Worm (Caenorhabditis elegans) whole organism, L4 larva: Measurements from ENCODE around the gene klp-13.

ENCODE experiments used
- F26F4.8 ChIP-seq: fragments of 200-800 bp; sonication (Bioruptor generic); conservative IDR thresholded peaks from 2 replicates; pipeline ENCODE4 v1.3.6; 2022; ENCODE audit warnings: missing genetic modification characterization, missing compliant biosample characterization
- F37D6.2 ChIP-seq: sonication (generic microtip); optimal IDR thresholded peaks from 2 replicates; lab custom pipeline; 2016; ENCODE audit warnings: mild to moderate bottlenecking, missing genetic modification characterization, missing compliant biosample characterization
- F44E2.7 ChIP-seq: fragments of 200-800 bp; sonication (Bioruptor generic); IDR thresholded peaks from 2 replicates; pipeline ENCODE4 v2.1.2; 2022; ENCODE audit warnings: missing genetic modification characterization, missing compliant biosample characterization
- Y105C5A.15 ChIP-seq: fragments of 200-800 bp; sonication (Bioruptor generic); IDR thresholded peaks from 2 replicates; pipeline ENCODE4 v1.3.6; 2022; ENCODE audit warnings: missing genetic modification characterization, missing compliant biosample characterization
- ZK546.5 ChIP-seq, 2 experiments: sonication (generic microtip); optimal IDR thresholded peaks; 2 replicates each; lab custom pipeline; 2017; ENCODE audit warnings: missing biosample characterization in 2 of 2, missing genetic modification characterization in 2 of 2
- aha-1 ChIP-seq: fragments of 150-350 bp; peaks from one replicate; lab custom pipeline; 2014; ENCODE audit warnings: missing biosample characterization, missing genetic modification characterization
- aly-2 ChIP-seq: sonication (generic microtip); optimal IDR thresholded peaks from 2 replicates; lab custom pipeline; 2018; ENCODE audit warnings: missing biosample characterization, missing genetic modification characterization
- ceh-20 ChIP-seq: fragments of 200-800 bp; sonication (Bioruptor generic); IDR thresholded peaks from 2 replicates; pipeline ENCODE4 v1.3.6; 2022; ENCODE audit warnings: missing genetic modification reagents, missing genetic modification characterization, missing compliant biosample characterization
- ceh-62 ChIP-seq: sonication (generic microtip); optimal IDR thresholded peaks from 2 replicates; lab custom pipeline; 2017; ENCODE audit warnings: missing biosample characterization, missing genetic modification characterization
- ces-1 ChIP-seq: fragments of 150-350 bp; sonication (generic microtip); optimal IDR thresholded peaks from 4 replicates; lab custom pipeline; 2014; ENCODE audit warnings: missing biosample characterization, missing genetic modification reagents, missing genetic modification characterization
- cey-2 ChIP-seq: sonication (generic microtip); optimal IDR thresholded peaks from 3 replicates; lab custom pipeline; 2017; ENCODE audit warnings: missing genetic modification characterization, mild to moderate bottlenecking, missing compliant biosample characterization, antibody characterized with exemption, borderline replicate concordance; ENCODE audit not compliant: insufficient read depth
- daf-16 ChIP-seq, 3 experiments: sonication (generic microtip); optimal IDR thresholded peaks; 2 replicates each; lab custom pipeline; 2016 to 2017; ENCODE audit warnings: missing genetic modification characterization in 3 of 3, missing genetic modification reagents in 3 of 3, mild to moderate bottlenecking in 2 of 3, missing compliant biosample characterization in 2 of 3, missing biosample characterization in 1 of 3, moderate library complexity in 1 of 3
- dmd-6 ChIP-seq: fragments of 200-800 bp; sonication (Bioruptor generic); IDR thresholded peaks from 2 replicates; pipeline ENCODE4 v1.3.6; 2022; ENCODE audit warnings: missing genetic modification reagents, missing genetic modification characterization, missing compliant biosample characterization
- dpl-1 ChIP-seq: fragments of 150-350 bp; optimal IDR thresholded peaks from 2 replicates; lab custom pipeline; 2014; ENCODE audit warnings: missing biosample characterization, missing genetic modification reagents, missing genetic modification characterization
- duxl-1 ChIP-seq: sonication (generic microtip); optimal IDR thresholded peaks from 2 replicates; lab custom pipeline; 2016; ENCODE audit warnings: mild to moderate bottlenecking, missing genetic modification characterization, moderate library complexity, missing compliant biosample characterization; ENCODE audit not compliant: poor library complexity
- dve-1 ChIP-seq: sonication (generic microtip); optimal IDR thresholded peaks from 2 replicates; lab custom pipeline; 2017; ENCODE audit warnings: antibody characterized with exemption, mild to moderate bottlenecking, missing genetic modification characterization, missing compliant biosample characterization; ENCODE audit not compliant: insufficient read depth
- fos-1 ChIP-seq: fragments of 150-350 bp; optimal IDR thresholded peaks from 2 replicates; lab custom pipeline; 2014; ENCODE audit warnings: missing biosample characterization, missing genetic modification characterization
- hif-1 ChIP-seq, 2 experiments: sonication (generic microtip); optimal IDR thresholded peaks; 2 replicates each; lab custom pipeline; 2016 to 2017; ENCODE audit warnings: missing compliant biosample characterization in 2 of 2, missing genetic modification characterization in 2 of 2, missing genetic modification reagents in 2 of 2, missing genotype in 2 of 2, mild to moderate bottlenecking in 1 of 2
- hlh-30 ChIP-seq: sonication (generic microtip); optimal IDR thresholded peaks from 2 replicates; lab custom pipeline; 2017; ENCODE audit warnings: antibody characterized with exemption, mild to moderate bottlenecking, missing genetic modification characterization, missing compliant biosample characterization; ENCODE audit not compliant: insufficient read depth
- hmg-1.1 ChIP-seq: fragments of 200-800 bp; sonication (Bioruptor generic); IDR thresholded peaks from 2 replicates; pipeline ENCODE4 v1.3.6; 2022; ENCODE audit warnings: missing genetic modification reagents, missing genetic modification characterization, missing compliant biosample characterization
- jun-1 ChIP-seq: fragments of 150-350 bp; optimal IDR thresholded peaks from 2 replicates; lab custom pipeline; 2014; ENCODE audit warnings: missing biosample characterization, missing genetic modification reagents, missing genetic modification characterization
- lin-13 ChIP-seq: fragments of 150-350 bp; optimal IDR thresholded peaks from 2 replicates; lab custom pipeline; 2014; ENCODE audit warnings: missing biosample characterization, missing genetic modification reagents, missing genetic modification characterization
- lin-15B ChIP-seq: fragments of 150-350 bp; sonication (generic microtip); optimal IDR thresholded peaks from 3 replicates; lab custom pipeline; 2014; ENCODE audit warnings: missing biosample characterization, missing genetic modification characterization
- lsy-2 ChIP-seq, 2 experiments: fragments of 150-350 bp in 1 of 2; sonication (generic microtip) in 1 of 2; optimal IDR thresholded peaks; 2 replicates each; lab custom pipeline; 2014 to 2017; ENCODE audit warnings: missing biosample characterization in 2 of 2, missing genetic modification characterization in 2 of 2
- madf-5 ChIP-seq, 2 experiments: fragments of 200-800 bp; sonication (Bioruptor generic); IDR thresholded peaks; 2 replicates each; pipeline ENCODE4 v1.3.6; 2022; ENCODE audit warnings: missing compliant biosample characterization in 2 of 2, missing genetic modification characterization in 2 of 2
- mdl-1 ChIP-seq, 2 experiments: fragments of 150-350 bp in 1 of 2; sonication (generic microtip) in 1 of 2; optimal IDR thresholded peaks; 2 replicates each; lab custom pipeline; 2014 to 2017; ENCODE audit warnings: missing biosample characterization in 2 of 2, missing genetic modification characterization in 2 of 2
- mep-1 ChIP-seq: fragments of 150-350 bp; sonication (generic microtip); optimal IDR thresholded peaks from 3 replicates; lab custom pipeline; 2014; ENCODE audit warnings: missing biosample characterization, missing genetic modification characterization
- mes-2 ChIP-seq: sonication (generic microtip); optimal IDR thresholded peaks from 2 replicates; lab custom pipeline; 2016; ENCODE audit warnings: missing genotype, mild to moderate bottlenecking, missing genetic modification characterization, missing compliant biosample characterization; ENCODE audit not compliant: poor library complexity, severe bottlenecking
- mxl-3 ChIP-seq: fragments of 200-800 bp; sonication (Bioruptor generic); optimal IDR thresholded peaks from 2 replicates; lab custom pipeline; 2018; ENCODE audit warnings: mild to moderate bottlenecking, missing genetic modification characterization, missing compliant biosample characterization
- nhr-11 ChIP-seq: fragments of 150-350 bp; optimal IDR thresholded peaks from 2 replicates; lab custom pipeline; 2014; ENCODE audit warnings: missing biosample characterization, missing genetic modification characterization
- nhr-111 ChIP-seq: fragments of 200-800 bp; sonication (Bioruptor generic); optimal IDR thresholded peaks from 2 replicates; lab custom pipeline; 2018; ENCODE audit warnings: mild to moderate bottlenecking, missing genetic modification characterization, missing compliant biosample characterization
- nhr-25 ChIP-seq: sonication (generic microtip); optimal IDR thresholded peaks from 2 replicates; lab custom pipeline; 2017; ENCODE audit warnings: missing genetic modification characterization, mild to moderate bottlenecking, missing compliant biosample characterization, antibody characterized with exemption, moderate library complexity, borderline replicate concordance; ENCODE audit not compliant: insufficient read depth
- nhr-28 ChIP-seq: fragments of 150-350 bp; optimal IDR thresholded peaks from 2 replicates; lab custom pipeline; 2014; ENCODE audit warnings: missing biosample characterization, missing genetic modification characterization
- nhr-42 ChIP-seq: fragments of 200-800 bp; sonication (Bioruptor generic); IDR thresholded peaks from 2 replicates; pipeline ENCODE4 v1.3.6; 2022; ENCODE audit warnings: missing genetic modification characterization, missing compliant biosample characterization
- nhr-48 ChIP-seq: sonication (generic microtip); optimal IDR thresholded peaks from 2 replicates; lab custom pipeline; 2016; ENCODE audit warnings: mild to moderate bottlenecking, missing genetic modification characterization, missing compliant biosample characterization
- nhr-6 ChIP-seq: fragments of 150-350 bp; optimal IDR thresholded peaks from 2 replicates; lab custom pipeline; 2014; ENCODE audit warnings: missing biosample characterization, missing genetic modification characterization
- nhr-77 ChIP-seq: fragments of 150-350 bp; optimal IDR thresholded peaks from 2 replicates; lab custom pipeline; 2014; ENCODE audit warnings: missing biosample characterization, missing genetic modification characterization
- pha-4 ChIP-seq, 2 experiments: fragments of 150-350 bp in 1 of 2; fragments of 200-800 bp in 1 of 2; sonication (Bioruptor generic) in 1 of 2; IDR thresholded peaks in 1 of 2; optimal IDR thresholded peaks in 1 of 2; 2 replicates each; pipeline versions ENCODE4 v1.3.6 to Lab custom; 2014 to 2022; ENCODE audit warnings: missing genetic modification characterization in 2 of 2, missing genetic modification reagents in 2 of 2, missing biosample characterization in 1 of 2, missing compliant biosample characterization in 1 of 2
- rbr-2 ChIP-seq: sonication (generic microtip); optimal IDR thresholded peaks from 2 replicates; lab custom pipeline; 2016; ENCODE audit warnings: missing genotype, missing genetic modification characterization, missing compliant biosample characterization
- set-16 ChIP-seq: fragments of 200-800 bp; sonication (Bioruptor generic); IDR thresholded peaks from 2 replicates; pipeline ENCODE4 v1.3.6; 2022; ENCODE audit warnings: missing genetic modification reagents, missing genetic modification characterization, missing compliant biosample characterization
- snpc-4 ChIP-seq: fragments of 150-350 bp; optimal IDR thresholded peaks from 2 replicates; lab custom pipeline; 2014; ENCODE audit warnings: missing biosample characterization, missing genetic modification characterization
- spr-1 ChIP-seq: sonication (generic microtip); optimal IDR thresholded peaks from 2 replicates; lab custom pipeline; 2016; ENCODE audit warnings: mild to moderate bottlenecking, missing genetic modification characterization, missing compliant biosample characterization
- spr-3 ChIP-seq: fragments of 200-800 bp; sonication (Bioruptor generic); optimal IDR thresholded peaks from 2 replicates; lab custom pipeline; 2018; ENCODE audit warnings: mild to moderate bottlenecking, missing genetic modification characterization, missing compliant biosample characterization
- tra-1 ChIP-seq: fragments of 200-800 bp; sonication (Bioruptor generic); IDR thresholded peaks from 2 replicates; pipeline ENCODE4 v1.3.6; 2022; ENCODE audit warnings: missing genetic modification reagents, missing genetic modification characterization, missing compliant biosample characterization
- unc-130 ChIP-seq: sonication (generic microtip); optimal IDR thresholded peaks from 2 replicates; lab custom pipeline; 2016; ENCODE audit warnings: missing genetic modification reagents, missing genetic modification characterization, missing compliant biosample characterization
- unc-39 ChIP-seq: sonication (generic microtip); optimal IDR thresholded peaks from 2 replicates; lab custom pipeline; 2017; ENCODE audit warnings: missing biosample characterization, missing genetic modification characterization
- zag-1 ChIP-seq: fragments of 150-350 bp; optimal IDR thresholded peaks from 2 replicates; lab custom pipeline; 2014; ENCODE audit warnings: missing biosample characterization, missing genetic modification characterization
- zfp-3 ChIP-seq: fragments of 200-800 bp; sonication (Bioruptor generic); conservative IDR thresholded peaks from 2 replicates; pipeline ENCODE4 v1.3.6; 2022; ENCODE audit warnings: missing genetic modification reagents, missing genetic modification characterization, missing compliant biosample characterization
- zip-11 ChIP-seq: fragments of 200-800 bp; sonication (Bioruptor generic); IDR thresholded peaks from 2 replicates; pipeline ENCODE4 v1.3.6; 2022; ENCODE audit warnings: missing genetic modification characterization, missing compliant biosample characterization

Gene klp-13

DNA sequence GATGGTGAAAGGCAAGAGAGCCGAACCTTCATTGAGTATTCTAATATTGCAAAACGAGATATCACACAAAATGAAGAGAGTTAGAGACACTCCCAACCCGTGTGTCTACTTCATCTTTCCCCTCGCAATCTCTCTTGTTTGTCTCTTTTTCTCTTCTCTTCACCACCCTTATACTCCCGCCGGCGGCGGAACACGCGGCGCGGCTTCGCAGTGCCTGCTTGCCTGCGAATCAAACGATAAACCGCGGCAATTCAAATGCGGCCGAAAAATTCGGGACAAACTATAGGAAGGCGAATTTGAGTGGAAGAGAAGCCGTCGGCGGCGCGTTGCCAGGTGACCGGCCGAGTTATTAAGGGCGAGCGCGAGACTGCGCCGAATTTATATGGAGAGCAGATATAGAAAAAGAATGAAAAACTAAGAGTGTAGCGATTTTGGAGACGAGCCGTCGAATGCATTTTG, at the start of gene klp-13:
Gene klp-13, plus strand, starts transcription at position 409 of the 459 bp plus-strand sequence.
- TF ChIP-seq mdl-1 (tag; optimal IDR thresholded peaks at IDR 0.05; lab: Kevin White, UChicago) (peak; percentile 12 to 92), madf-5 (GFP tag; IDR thresholded peaks at IDR 0.05; lab: Robert Waterston, UW) (no peak), tra-1 (GFP tag; lab: Robert Waterston, UW) (no peak), pha-4 (GFP tag; IDR thresholded peaks at IDR 0.05; lab: Robert Waterston, UW) (peak; percentile 36; the same call in 1 of the 2 replicates), pha-4 (tag; optimal IDR thresholded peaks at IDR 0.05; lab: Kevin White, UChicago) (no peak), F26F4.8 (GFP tag; lab: Robert Waterston, UW) (0 out of 2 replicates have a peak, but pooled peaks have one; percentile 37), cey-2 (tag; lab: Kevin White, UChicago) (peak; percentile 9), spr-1 (tag; lab: Kevin White, UChicago) (no peak), unc-130 (GFP tag; lab: Kevin White, UChicago) (no peak), dve-1 (peak; percentile 88), nhr-28 (tag; lab: Kevin White, UChicago) (peak; percentile 79), hlh-30 (peak; percentile 96), lsy-2 (tag; optimal IDR thresholded peaks at IDR 0.05; lab: Kevin White, UChicago) (peak; percentile 7 to 87), nhr-11 (tag; lab: Kevin White, UChicago) (peak; percentile 90), ces-1 (GFP tag; lab: Kevin White, UChicago) (no peak), Y105C5A.15 (no peak), unc-39 (tag; lab: Kevin White, UChicago) (no peak), aha-1 (peak; percentile 83), nhr-25 (tag; lab: Kevin White, UChicago) (peak; percentile 14), fos-1 (tag; lab: Kevin White, UChicago) (no peak), zip-11 (GFP tag; lab: Robert Waterston, UW) (no peak), dpl-1 (GFP tag; lab: Kevin White, UChicago) (peak; percentile 88), nhr-6 (tag; lab: Kevin White, UChicago) (peak; percentile 84), nhr-77 (peak; percentile 58), lin-15B (tag; lab: Kevin White, UChicago) (no peak), lin-13 (GFP tag; lab: Kevin White, UChicago) (peak; percentile 85), daf-16 (GFP tag; optimal IDR thresholded peaks at IDR 0.05; lab: Kevin White, UChicago) (no peak), daf-16 (tag; optimal IDR thresholded peaks at IDR 0.05; lab: Kevin White, UChicago) (peak; percentile 85), spr-3 (GFP tag; lab: Kevin White, UChicago) (no peak), aly-2 (tag; lab: Kevin White, UChicago) (no peak), mes-2 (tag; lab: Kevin White, UChicago) (peak; percentile 84), ceh-20 (GFP tag; lab: Robert Waterston, UW) (peak; percentile 66; the same call in 1 of the 2 replicates), nhr-111 (GFP tag; lab: Kevin White, UChicago) (no peak), duxl-1 (tag; lab: Kevin White, UChicago) (peak; percentile 39), ceh-62 (tag; lab: Kevin White, UChicago) (no peak), jun-1 (tag; lab: Kevin White, UChicago) (peak; percentile 68), rbr-2 (peak; percentile 85), mep-1 (tag; lab: Kevin White, UChicago) (peak; percentile 93), ZK546.5 (tag; optimal IDR thresholded peaks at IDR 0.05; lab: Kevin White, UChicago) (peak in 1 of 2 experiments; percentile 86), dmd-6 (GFP tag; lab: Robert Waterston, UW) (peak; percentile 81), zfp-3 (GFP tag; lab: Robert Waterston, UW) (no peak), nhr-42 (GFP tag; lab: Robert Waterston, UW) (peak; percentile 46; the same call in 1 of the 2 replicates), mxl-3 (GFP tag; lab: Kevin White, UChicago) (peak; percentile 97), set-16 (GFP tag; lab: Robert Waterston, UW) (peak; percentile 86), nhr-48 (peak; percentile 64), zag-1 (tag; lab: Kevin White, UChicago) (peak; percentile 2), snpc-4 (tag; lab: Kevin White, UChicago) (no peak), hmg-1.1 (GFP tag; lab: Robert Waterston, UW) (peak; percentile 89), hif-1 (tag; optimal IDR thresholded peaks at IDR 0.05; lab: Kevin White, UChicago) (peak in 1 of 2 experiments; percentile 86), F37D6.2 (tag; lab: Kevin White, UChicago) (peak; percentile 84), F44E2.7 (GFP tag; lab: Robert Waterston, UW) (no peak)
